Worm (Caenorhabditis elegans): ENCODE results near the gene C06E1.11.

DNA sequence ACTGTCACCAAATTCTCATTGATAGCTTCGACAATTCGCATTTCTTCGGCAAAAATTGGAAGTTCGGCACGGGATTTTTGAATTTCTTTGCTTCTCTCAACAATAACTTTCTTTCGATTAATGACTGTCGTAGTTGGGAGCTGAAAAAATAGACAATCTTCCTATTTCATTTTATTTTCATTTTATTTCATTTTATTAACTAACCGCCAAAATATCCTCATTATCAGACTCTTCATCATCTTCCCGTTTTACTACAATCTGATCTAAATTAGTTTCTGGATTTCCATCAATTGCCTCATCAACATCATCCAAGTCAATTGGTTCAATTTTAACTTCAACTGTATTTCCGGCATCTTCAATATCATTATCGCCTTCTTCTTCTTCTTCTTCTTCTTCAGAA is 2.9 kb downstream of the C06E1.11 start:
- TF ChIP-seq ztf-3 (GFP tag; optimal IDR thresholded peaks at IDR 0.05) (no peak), atf-7 (tag; optimal IDR thresholded peaks at IDR 0.05) (no peak), unc-130 (GFP tag; optimal IDR thresholded peaks at IDR 0.05) (no peak), bed-1 (GFP tag; IDR thresholded peaks at IDR 0.05) (no peak), rcor-1 (GFP tag; IDR thresholded peaks at IDR 0.05) (no peak), bed-2 (GFP tag; IDR thresholded peaks at IDR 0.05) (no peak), D2030.7 (GFP tag; IDR thresholded peaks at IDR 0.05) (no peak), hlh-26 (GFP tag; conservative IDR thresholded peaks at IDR 0.05) (no peak), madf-3 (GFP tag; IDR thresholded peaks at IDR 0.05) (no peak), F57C9.4 (tag; optimal IDR thresholded peaks at IDR 0.05) (no peak), ceh-27 (GFP tag; optimal IDR thresholded peaks at IDR 0.05) (no peak), snpc-4 (GFP tag; optimal IDR thresholded peaks at IDR 0.05) (no peak), snpc-4 (tag; optimal IDR thresholded peaks at IDR 0.05) (no peak)
